Comparison of ENCODE assay signal across 2 fruit fly cellular contexts in the genomic region with DNA sequence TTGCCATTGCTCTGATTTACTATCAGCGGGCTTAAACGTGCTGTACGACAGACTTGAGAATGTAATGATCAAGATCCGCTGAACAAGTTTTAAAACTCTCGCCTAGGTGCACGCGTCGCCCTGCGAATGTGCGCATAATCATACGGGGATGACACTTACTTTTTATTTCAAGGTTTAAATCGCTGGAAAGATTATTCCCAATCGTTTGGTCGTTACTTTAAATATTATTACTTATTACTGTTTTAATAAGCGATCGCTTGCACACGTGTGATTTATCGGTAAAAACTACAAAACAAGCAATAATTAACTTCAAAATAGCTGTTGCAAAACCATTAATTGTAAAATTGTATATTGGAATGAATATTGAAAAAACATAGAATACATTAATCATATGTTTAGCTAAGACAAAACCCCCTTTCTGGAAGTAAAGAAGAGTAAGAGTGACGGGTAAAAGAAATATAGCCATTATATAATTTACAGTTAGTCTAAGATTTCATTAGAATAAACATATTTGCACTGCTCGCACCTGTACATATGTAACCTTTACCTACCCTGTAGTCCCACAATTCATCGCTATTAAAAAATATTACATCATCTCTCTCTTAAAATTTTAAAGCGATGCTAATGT.
TF ChIP-seq lines count a peak whose summit lies in the region.

Gene DhpD (minus strand): TSS at position 102 of the 628 bp plus-strand sequence.

TF ChIP-seq in whole organism, embryonic, 481 proteins besides CTCF, POLR2A, EP300 and RAD21 (continued from another document and continues in another):
- TF ChIP-seq fd96Cb (tag; optimal IDR thresholded peaks at IDR 0.05; lab: Kevin White, UChicago) = peak; percentile 63
- TF ChIP-seq tio (GFP tag; optimal IDR thresholded peaks at IDR 0.05; lab: Kevin White, UChicago) = peak; percentile 49
- 0 out of 2 replicates have a peak, but pooled peaks have one; percentile 33 for TF ChIP-seq ap (GFP tag; IDR thresholded peaks at IDR 0.05; lab: Robert Waterston, UW)
- no peak for TF ChIP-seq CG17186 (GFP tag; optimal IDR thresholded peaks at IDR 0.05; lab: Kevin White, UChicago)
- TF ChIP-seq CG14050 (GFP tag; IDR thresholded peaks at IDR 0.05; lab: Robert Waterston, UW) = no peak
- TF ChIP-seq B-H1 (GFP tag; IDR thresholded peaks at IDR 0.05; lab: Robert Waterston, UW) = peak; percentile 46
- no peak for TF ChIP-seq Dip2 (GFP tag; IDR thresholded peaks at IDR 0.05; lab: Robert Waterston, UW)
- peak; percentile 77 for TF ChIP-seq CG12769 (tag; optimal IDR thresholded peaks at IDR 0.05; lab: Kevin White, UChicago)
- TF ChIP-seq Trl (optimal IDR thresholded peaks at IDR 0.05; lab: Kevin White, UChicago) = no peak
- peak; percentile 13 for TF ChIP-seq Trl (GFP tag; optimal IDR thresholded peaks at IDR 0.05; lab: Kevin White, UChicago)
- TF ChIP-seq Lhr (GFP tag; optimal IDR thresholded peaks at IDR 0.05; lab: Kevin White, UChicago) = peak; percentile 4
- TF ChIP-seq CG9797 (GFP tag; optimal IDR thresholded peaks at IDR 0.05; lab: Kevin White, UChicago) = no peak
- peak; percentile 88 for TF ChIP-seq CG2120 (GFP tag; optimal IDR thresholded peaks at IDR 0.05; lab: Kevin White, UChicago)
- TF ChIP-seq CG17612 (GFP tag; IDR thresholded peaks at IDR 0.05; lab: Robert Waterston, UW) = peak; percentile 68; the same call in 1 of the 2 replicates
- peak; percentile 70 for TF ChIP-seq CG3847 (GFP tag; IDR thresholded peaks at IDR 0.05; lab: Robert Waterston, UW)
- TF ChIP-seq CG17912 (GFP tag; optimal IDR thresholded peaks at IDR 0.05; lab: Kevin White, UChicago) = no peak
- TF ChIP-seq Nf-YC (tag; optimal IDR thresholded peaks at IDR 0.05; lab: Kevin White, UChicago) = peak; percentile 61
- TF ChIP-seq tll (GFP tag; optimal IDR thresholded peaks at IDR 0.05; lab: Kevin White, UChicago) = no peak
- TF ChIP-seq CG10209 (GFP tag; optimal IDR thresholded peaks at IDR 0.05; lab: Kevin White, UChicago) = peak; percentile 69
- no peak for TF ChIP-seq Hr78 (GFP tag; optimal IDR thresholded peaks at IDR 0.05; lab: Kevin White, UChicago)
- no peak for TF ChIP-seq CG11398 (GFP tag; optimal IDR thresholded peaks at IDR 0.05; lab: Kevin White, UChicago)
- TF ChIP-seq MTF-1 (GFP tag; optimal IDR thresholded peaks at IDR 0.05; lab: Kevin White, UChicago; ENCODE audit: borderline replicate concordance) = no peak
- peak; percentile 81 for TF ChIP-seq Xrp1 (GFP tag; IDR thresholded peaks at IDR 0.05; lab: Robert Waterston, UW)
- peak; percentile 30 for TF ChIP-seq CG18764 (GFP tag; optimal IDR thresholded peaks at IDR 0.05; lab: Kevin White, UChicago)
- no peak for TF ChIP-seq CG4360 (GFP tag; IDR thresholded peaks at IDR 0.05; lab: Robert Waterston, UW)
- no peak for TF ChIP-seq Sox102F (GFP tag; optimal IDR thresholded peaks at IDR 0.05; lab: Kevin White, UChicago)
- peak; percentile 57 for TF ChIP-seq corto (GFP tag; optimal IDR thresholded peaks at IDR 0.05; lab: Kevin White, UChicago)
- TF ChIP-seq rib (GFP tag; IDR thresholded peaks at IDR 0.05; lab: Robert Waterston, UW) = no peak
- no peak for TF ChIP-seq hkb (optimal IDR thresholded peaks at IDR 0.05; lab: Kevin White, UChicago)
- peak; percentile 81 for TF ChIP-seq hkb (GFP tag; IDR thresholded peaks at IDR 0.05; lab: Robert Waterston, UW)
- TF ChIP-seq CG3065 (GFP tag; optimal IDR thresholded peaks at IDR 0.05; lab: Kevin White, UChicago) = no peak
- peak; percentile 4 to 38 for TF ChIP-seq chif (GFP tag; optimal IDR thresholded peaks at IDR 0.05; lab: Kevin White, UChicago)
- no peak for TF ChIP-seq Dfd (GFP tag; optimal IDR thresholded peaks at IDR 0.05; lab: Kevin White, UChicago)
- TF ChIP-seq D (optimal IDR thresholded peaks at IDR 0.05; lab: Kevin White, UChicago) = no peak
- TF ChIP-seq D (GFP tag; optimal IDR thresholded peaks at IDR 0.05; lab: Kevin White, UChicago) = peak; percentile 39
- TF ChIP-seq CG1832 (GFP tag; optimal IDR thresholded peaks at IDR 0.05; lab: Kevin White, UChicago) = no peak
- no peak for TF ChIP-seq Mad (GFP tag; optimal IDR thresholded peaks at IDR 0.05; lab: Kevin White, UChicago)
- no peak for TF ChIP-seq disco-r (GFP tag; optimal IDR thresholded peaks at IDR 0.05; lab: Kevin White, UChicago)
- peak; percentile 75 for TF ChIP-seq CG9817 (tag; optimal IDR thresholded peaks at IDR 0.05; lab: Kevin White, UChicago)
- TF ChIP-seq fd64A (GFP tag; optimal IDR thresholded peaks at IDR 0.05; lab: Kevin White, UChicago) = no peak
- TF ChIP-seq repo (GFP tag; optimal IDR thresholded peaks at IDR 0.05; lab: Kevin White, UChicago) = no peak
- TF ChIP-seq seq (GFP tag; IDR thresholded peaks at IDR 0.05; lab: Robert Waterston, UW) = no peak
- TF ChIP-seq tgo (GFP tag; IDR thresholded peaks at IDR 0.05; lab: Robert Waterston, UW) = peak; percentile 60; the same call in 2 of the 3 replicates
- TF ChIP-seq ATbp (GFP tag; optimal IDR thresholded peaks at IDR 0.05; lab: Kevin White, UChicago) = no peak
- TF ChIP-seq Hmr (GFP tag; optimal IDR thresholded peaks at IDR 0.05; lab: Kevin White, UChicago) = peak; percentile 73
- peak; percentile 26 for TF ChIP-seq BEAF-32 (GFP tag; optimal IDR thresholded peaks at IDR 0.05; lab: Kevin White, UChicago)
- peak; percentile 73 for TF ChIP-seq az2 (GFP tag; optimal IDR thresholded peaks at IDR 0.05; lab: Kevin White, UChicago)
- no peak for TF ChIP-seq pb (GFP tag; optimal IDR thresholded peaks at IDR 0.05; lab: Kevin White, UChicago)
- peak; percentile 58 for TF ChIP-seq CG4820 (GFP tag; optimal IDR thresholded peaks at IDR 0.05; lab: Kevin White, UChicago)
- peak; percentile 84; the same call in 2 of the 3 replicates for TF ChIP-seq zfh1 (GFP tag; IDR thresholded peaks at IDR 0.05; lab: Robert Waterston, UW)
- TF ChIP-seq Ravus (GFP tag; IDR thresholded peaks at IDR 0.05; lab: Robert Waterston, UW) = no peak
- TF ChIP-seq ewg (GFP tag; optimal IDR thresholded peaks at IDR 0.05; lab: Kevin White, UChicago) = peak; percentile 27
- TF ChIP-seq p53 (GFP tag; optimal IDR thresholded peaks at IDR 0.05; lab: Kevin White, UChicago) = no peak
- TF ChIP-seq CkIIα-i1 (GFP tag; IDR thresholded peaks at IDR 0.05; lab: Robert Waterston, UW) = no peak
- TF ChIP-seq usp (GFP tag; optimal IDR thresholded peaks at IDR 0.05; lab: Kevin White, UChicago) = no peak
- TF ChIP-seq pan (optimal IDR thresholded peaks at IDR 0.05; lab: Kevin White, UChicago) = no peak
- peak in 1 of 2 experiments; percentile 74 for TF ChIP-seq pan (GFP tag; optimal IDR thresholded peaks at IDR 0.05 in 1 of 2, IDR thresholded peaks at IDR 0.05 in 1 of 2)
- TF ChIP-seq Poxn (GFP tag; IDR thresholded peaks at IDR 0.05; lab: Robert Waterston, UW) = no peak
- peak; percentile 62 for TF ChIP-seq Usf (GFP tag; optimal IDR thresholded peaks at IDR 0.05; lab: Kevin White, UChicago)
- TF ChIP-seq CG16863 (GFP tag; optimal IDR thresholded peaks at IDR 0.05; lab: Kevin White, UChicago) = no peak
- no peak for TF ChIP-seq gce (GFP tag; IDR thresholded peaks at IDR 0.05; lab: Robert Waterston, UW)
- peak; percentile 78 for TF ChIP-seq CoRest (tag; optimal IDR thresholded peaks at IDR 0.05; lab: Kevin White, UChicago)
- no peak for TF ChIP-seq CG10462 (GFP tag; optimal IDR thresholded peaks at IDR 0.05; lab: Kevin White, UChicago)

TF ChIP-seq in whole organism, prepupa, 60 proteins besides CTCF, POLR2A, EP300 and RAD21 (continued from another document):
- TF ChIP-seq Hr39 (GFP tag; optimal IDR thresholded peaks at IDR 0.05; lab: Kevin White, UChicago) = peak; percentile 85
- TF ChIP-seq achi (GFP tag; optimal IDR thresholded peaks at IDR 0.05; lab: Kevin White, UChicago) = no peak
- peak; percentile 64 for TF ChIP-seq Gug (GFP tag; IDR thresholded peaks at IDR 0.05; lab: Robert Waterston, UW)
- peak; percentile 91 for TF ChIP-seq svp (GFP tag; lab: Kevin White, UChicago)
- TF ChIP-seq CG15336 (GFP tag; IDR thresholded peaks at IDR 0.05; lab: Robert Waterston, UW) = peak; percentile 54
- peak; percentile 56 for TF ChIP-seq CG11902 (GFP tag; optimal IDR thresholded peaks at IDR 0.05; lab: Kevin White, UChicago)
- peak; percentile 9 for TF ChIP-seq fd85E (GFP tag; optimal IDR thresholded peaks at IDR 0.05; lab: Kevin White, UChicago)
- TF ChIP-seq net (GFP tag; optimal IDR thresholded peaks at IDR 0.05; lab: Kevin White, UChicago) = peak; percentile 81
- peak; percentile 65 for TF ChIP-seq CG8319 (GFP tag; optimal IDR thresholded peaks at IDR 0.05; lab: Kevin White, UChicago)
- peak; percentile 84 for TF ChIP-seq eg (GFP tag; IDR thresholded peaks at IDR 0.05; lab: Robert Waterston, UW)
- peak; percentile 86 for TF ChIP-seq pdm3 (GFP tag; optimal IDR thresholded peaks at IDR 0.05; lab: Kevin White, UChicago)
- TF ChIP-seq CG31627 (GFP tag; optimal IDR thresholded peaks at IDR 0.05; lab: Kevin White, UChicago) = peak; percentile 88
